Fruit fly (Drosophila melanogaster): ENCODE results near the gene Hipk.

The Hipk gene

dm6 chr3L:626498-627369 is 83.9 kb downstream of the Hipk start (continued):
- peak; percentile 33 for TF ChIP-seq scrt (GFP tag; optimal IDR thresholded peaks at IDR 0.05)
- peak; percentile 54 for TF ChIP-seq mam (GFP tag; optimal IDR thresholded peaks at IDR 0.05)
- peak; percentile 35 to 81 for TF ChIP-seq Trl (optimal IDR thresholded peaks at IDR 0.05)
- TF ChIP-seq Trl (GFP tag; optimal IDR thresholded peaks at IDR 0.05): no peak
- TF ChIP-seq Ptx1 (GFP tag; IDR thresholded peaks at IDR 0.05): peak; percentile 61
- no peak for TF ChIP-seq en (GFP tag; optimal IDR thresholded peaks at IDR 0.05)
- TF ChIP-seq sc (optimal IDR thresholded peaks at IDR 0.05): no peak
- peak; percentile 11 for TF ChIP-seq sc (GFP tag; optimal IDR thresholded peaks at IDR 0.05)
- peak; percentile 65 for TF ChIP-seq CG34376 (GFP tag; optimal IDR thresholded peaks at IDR 0.05)
- TF ChIP-seq al (GFP tag; IDR thresholded peaks at IDR 0.05): peak; percentile 57
- peak; percentile 20; the same call in 1 of the 3 replicates for TF ChIP-seq CG11560 (tag; IDR thresholded peaks at IDR 0.05)
- peak; percentile 82 for TF ChIP-seq CG10543 (GFP tag; optimal IDR thresholded peaks at IDR 0.05)
- TF ChIP-seq CG9817 (tag; optimal IDR thresholded peaks at IDR 0.05): peak; percentile 61
- TF ChIP-seq cato (GFP tag; optimal IDR thresholded peaks at IDR 0.05; ENCODE audit: borderline replicate concordance): no peak
- TF ChIP-seq tio (GFP tag; optimal IDR thresholded peaks at IDR 0.05): peak; percentile 51
- TF ChIP-seq vvl (GFP tag; IDR thresholded peaks at IDR 0.05): peak; percentile 44; the same call in 1 of the 2 replicates
- peak; percentile 70; the same call in 2 of the 3 replicates for TF ChIP-seq ci (GFP tag; IDR thresholded peaks at IDR 0.05)
- peak; percentile 3 for TF ChIP-seq Abd-B (GFP tag; optimal IDR thresholded peaks at IDR 0.05)
- no peak for TF ChIP-seq CkIIα-i1 (GFP tag; IDR thresholded peaks at IDR 0.05)
- no peak for TF ChIP-seq CG10959 (GFP tag; IDR thresholded peaks at IDR 0.05)
- TF ChIP-seq CG7928 (GFP tag; optimal IDR thresholded peaks at IDR 0.05): no peak
- TF ChIP-seq CG4404 (GFP tag; IDR thresholded peaks at IDR 0.05): peak; percentile 33; the same call in 1 of the 2 replicates
- TF ChIP-seq otp (GFP tag; IDR thresholded peaks at IDR 0.05): peak; percentile 8; the same call in 2 of the 3 replicates
- peak; percentile 68 for TF ChIP-seq gem (tag; optimal IDR thresholded peaks at IDR 0.05)
- TF ChIP-seq CG11504 (tag; optimal IDR thresholded peaks at IDR 0.05): peak; percentile 24
- TF ChIP-seq MBD-R2 (GFP tag; IDR thresholded peaks at IDR 0.05): 0 out of 2 replicates have a peak, but pooled peaks have one; percentile 22
- TF ChIP-seq CG4328 (GFP tag; optimal IDR thresholded peaks at IDR 0.05): no peak
- TF ChIP-seq CG14710 (tag; optimal IDR thresholded peaks at IDR 0.05): peak; percentile 9
- peak; percentile 41 for TF ChIP-seq Sox100B (GFP tag; optimal IDR thresholded peaks at IDR 0.05)
- peak; percentile 38 for TF ChIP-seq unpg (GFP tag; optimal IDR thresholded peaks at IDR 0.05)
- no peak for TF ChIP-seq Vsx1 (GFP tag; optimal IDR thresholded peaks at IDR 0.05)
- TF ChIP-seq Blimp-1 (GFP tag; optimal IDR thresholded peaks at IDR 0.05): no peak
- TF ChIP-seq Doc2 (GFP tag; IDR thresholded peaks at IDR 0.05): no peak
- TF ChIP-seq CTCF (GFP tag; optimal IDR thresholded peaks at IDR 0.05): no peak
- TF ChIP-seq Hr51 (GFP tag; optimal IDR thresholded peaks at IDR 0.05): peak; percentile 15 to 37
- peak; percentile 78 for TF ChIP-seq Aef1 (GFP tag; IDR thresholded peaks at IDR 0.05)
- TF ChIP-seq oc (tag; optimal IDR thresholded peaks at IDR 0.05): peak; percentile 19
- TF ChIP-seq maf-S (GFP tag; optimal IDR thresholded peaks at IDR 0.05): peak; percentile 13
- peak; percentile 63 for TF ChIP-seq mirr (GFP tag; optimal IDR thresholded peaks at IDR 0.05)
- peak; percentile 29; the same call in 1 of the 2 replicates for TF ChIP-seq CG17328 (GFP tag; IDR thresholded peaks at IDR 0.05)
- peak; percentile 81 for TF ChIP-seq row (GFP tag; IDR thresholded peaks at IDR 0.05)
- peak; percentile 2 for TF ChIP-seq CG8281 (tag; optimal IDR thresholded peaks at IDR 0.05)
- peak; percentile 12 for TF ChIP-seq CG10979 (tag; optimal IDR thresholded peaks at IDR 0.05)
- TF ChIP-seq wor (GFP tag; IDR thresholded peaks at IDR 0.05): 0 out of 2 replicates have a peak, but pooled peaks have one; percentile 23
- TF ChIP-seq CG32767 (GFP tag; IDR thresholded peaks at IDR 0.05): peak; percentile 26; the same call in 1 of the 2 replicates
- TF ChIP-seq CG9932 (GFP tag; IDR thresholded peaks at IDR 0.05): peak; percentile 68
- TF ChIP-seq cwo (GFP tag; optimal IDR thresholded peaks at IDR 0.05): peak; percentile 53
- 0 out of 2 replicates have a peak, but pooled peaks have one; percentile 29 for TF ChIP-seq CG16779 (GFP tag; IDR thresholded peaks at IDR 0.05)
- peak; percentile 27 for TF ChIP-seq slp2 (GFP tag; optimal IDR thresholded peaks at IDR 0.05)

Measured in whole organism, embryonic.